Worm (Caenorhabditis elegans) whole organism, L4 larva: Measurements from ENCODE around the gene K01A6.5.

Source experiments
- Y75B8A.6 ChIP-seq: fragments of 200-800 bp; sonication (Bioruptor generic); IDR thresholded peaks from 2 replicates; pipeline ENCODE4 v1.3.6; 2022; ENCODE audit warnings: missing genetic modification reagents, missing genetic modification characterization, missing compliant biosample characterization
- ceh-20 ChIP-seq: fragments of 200-800 bp; sonication (Bioruptor generic); IDR thresholded peaks from 2 replicates; pipeline ENCODE4 v1.3.6; 2022; ENCODE audit warnings: missing genetic modification reagents, missing genetic modification characterization, missing compliant biosample characterization
- dve-1 ChIP-seq: sonication (generic microtip); optimal IDR thresholded peaks from 2 replicates; lab custom pipeline; 2017; ENCODE audit warnings: antibody characterized with exemption, mild to moderate bottlenecking, missing genetic modification characterization, missing compliant biosample characterization; ENCODE audit not compliant: insufficient read depth
- egl-27 ChIP-seq: sonication (generic microtip); optimal IDR thresholded peaks from 3 replicates; lab custom pipeline; 2017; ENCODE audit warnings: missing biosample characterization, missing genetic modification reagents, missing genetic modification characterization
- fkh-10 ChIP-seq: fragments of 150-350 bp; optimal IDR thresholded peaks from 2 replicates; lab custom pipeline; 2014; ENCODE audit warnings: missing biosample characterization, missing genetic modification reagents, missing genetic modification characterization
- nhr-102 ChIP-seq: sonication (generic microtip); optimal IDR thresholded peaks from 2 replicates; lab custom pipeline; 2016; ENCODE audit warnings: mild to moderate bottlenecking, missing genetic modification characterization, moderate library complexity, missing compliant biosample characterization
- nhr-25 ChIP-seq: sonication (generic microtip); optimal IDR thresholded peaks from 2 replicates; lab custom pipeline; 2017; ENCODE audit warnings: missing genetic modification characterization, mild to moderate bottlenecking, missing compliant biosample characterization, antibody characterized with exemption, moderate library complexity, borderline replicate concordance; ENCODE audit not compliant: insufficient read depth
- nhr-48 ChIP-seq: sonication (generic microtip); optimal IDR thresholded peaks from 2 replicates; lab custom pipeline; 2016; ENCODE audit warnings: mild to moderate bottlenecking, missing genetic modification characterization, missing compliant biosample characterization
- pqm-1 ChIP-seq: sonication (generic microtip); optimal IDR thresholded peaks from 2 replicates; lab custom pipeline; 2017; ENCODE audit warnings: missing biosample characterization, missing genetic modification characterization
- ztf-11 ChIP-seq: fragments of 150-350 bp; optimal IDR thresholded peaks from 2 replicates; lab custom pipeline; 2014; ENCODE audit warnings: missing biosample characterization, missing genetic modification characterization

- TF ChIP-seq pqm-1 (tag; lab: Kevin White, UChicago): no peak
- TF ChIP-seq Y75B8A.6 (GFP tag; lab: Robert Waterston, UW): no peak
- peak; percentile 44 for TF ChIP-seq fkh-10 (GFP tag; lab: Kevin White, UChicago)
- no peak for TF ChIP-seq ztf-11
- TF ChIP-seq egl-27 (tag; lab: Kevin White, UChicago): no peak
- TF ChIP-seq nhr-25 (tag; lab: Kevin White, UChicago): no peak
- no peak for TF ChIP-seq dve-1
- no peak for TF ChIP-seq ceh-20 (GFP tag; lab: Robert Waterston, UW)
- no peak for TF ChIP-seq nhr-102 (tag; lab: Kevin White, UChicago)
- no peak for TF ChIP-seq nhr-48
Measured at ce11 chrIV:11723255-11723654, 19.3 kb upstream of the K01A6.5 start.
